Fruit fly (Drosophila melanogaster): ENCODE data around the gene CG31897.

DNA sequence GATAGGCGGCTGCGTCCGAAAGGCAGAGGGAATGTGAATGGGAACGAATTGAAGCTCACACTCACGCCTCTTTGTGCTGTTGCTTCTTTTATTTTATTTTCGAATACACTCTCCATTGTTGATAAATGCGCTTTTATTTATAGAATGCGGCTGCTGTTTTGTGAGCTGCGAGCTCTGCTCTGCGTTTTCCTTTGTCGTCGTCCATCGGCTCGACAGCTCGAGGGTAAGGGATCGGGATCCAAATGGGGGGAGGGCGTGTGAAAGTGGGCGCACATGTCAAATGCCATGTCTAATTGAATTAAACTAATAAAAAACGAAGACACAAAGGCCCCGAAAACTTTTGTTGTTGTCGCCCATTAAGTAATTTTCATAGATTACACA is 18.2 kb upstream of the CG31897 start:
- no peak for TF ChIP-seq psq (optimal IDR thresholded peaks at IDR 0.05)
- no peak for TF ChIP-seq ttk (optimal IDR thresholded peaks at IDR 0.05)
- no peak for TF ChIP-seq insv (optimal IDR thresholded peaks at IDR 0.05)
- no peak for TF ChIP-seq h (optimal IDR thresholded peaks at IDR 0.05)
- TF ChIP-seq Sin3A (optimal IDR thresholded peaks at IDR 0.05), result no peak
